Worm (Caenorhabditis elegans): ENCODE measurements around the gene scl-27.

- TF ChIP-seq ztf-11 (tag; optimal IDR thresholded peaks at IDR 0.05): no peak
- no peak for TF ChIP-seq ham-2 (GFP tag; optimal IDR thresholded peaks at IDR 0.05)
- TF ChIP-seq nhr-28 (tag; optimal IDR thresholded peaks at IDR 0.05): no peak
- no peak for TF ChIP-seq nhr-12 (tag; optimal IDR thresholded peaks at IDR 0.05)
- TF ChIP-seq snpc-4 (tag; optimal IDR thresholded peaks at IDR 0.05): no peak
- TF ChIP-seq elt-3 (tag; optimal IDR thresholded peaks at IDR 0.05): no peak
- TF ChIP-seq flh-1 (GFP tag; optimal IDR thresholded peaks at IDR 0.05): no peak
- no peak for TF ChIP-seq pha-4 (tag; optimal IDR thresholded peaks at IDR 0.05)
- no peak for TF ChIP-seq ces-1 (GFP tag; optimal IDR thresholded peaks at IDR 0.05)
- no peak for TF ChIP-seq mep-1 (tag; optimal IDR thresholded peaks at IDR 0.05)
- no peak for TF ChIP-seq nhr-76 (tag; optimal IDR thresholded peaks at IDR 0.05)
- no peak for TF ChIP-seq unc-120 (tag; optimal IDR thresholded peaks at IDR 0.05; ENCODE audit: poor library complexity, severe bottlenecking)
- TF ChIP-seq nhr-237 (tag; optimal IDR thresholded peaks at IDR 0.05): no peak
- TF ChIP-seq blmp-1 (tag; optimal IDR thresholded peaks at IDR 0.05): no peak
These were observed 39.4 kb downstream of the scl-27 start for ce11 chrV:439183-439749.

Measured in whole organism, mixed stage, embryonic.